Fruit fly (Drosophila melanogaster) whole organism, prepupa: ENCODE results near the gene SP1029.

Experiments used
- Blimp-1 ChIP-seq: fragments of 200-800 bp; sonication (Bioruptor generic); optimal IDR thresholded peaks from 3 replicates; lab custom pipeline; 2017; ENCODE audit warnings: missing biosample characterization, missing genetic modification characterization, mild to moderate bottlenecking, moderate library complexity, missing genetic modification reagents
- CG10631 ChIP-seq: fragments of 200-800 bp; sonication (Bioruptor generic); optimal IDR thresholded peaks from 2 replicates; lab custom pipeline; 2016; ENCODE audit warnings: missing biosample characterization, missing genetic modification characterization
- CG10669 ChIP-seq: fragments of 200-800 bp; sonication (Bioruptor generic); optimal IDR thresholded peaks from 3 replicates; lab custom pipeline; 2018; ENCODE audit warnings: missing biosample characterization, mild to moderate bottlenecking, missing genetic modification characterization, moderate library complexity
- CG11762 ChIP-seq: fragments of 200-800 bp; sonication (Bioruptor generic); optimal IDR thresholded peaks from 3 replicates; lab custom pipeline; 2016; ENCODE audit warnings: missing biosample characterization, missing genetic modification characterization; ENCODE audit not compliant: insufficient read depth
- CG15336 ChIP-seq: fragments of 200-800 bp; sonication (Bioruptor generic); IDR thresholded peaks from 2 replicates; pipeline ENCODE4 v1.3.6; 2022; ENCODE audit warnings: missing biosample characterization, missing genetic modification characterization
- CG1621 ChIP-seq: fragments of 200-800 bp; sonication (Bioruptor generic); optimal IDR thresholded peaks from 3 replicates; lab custom pipeline; 2018; ENCODE audit warnings: missing biosample characterization, mild to moderate bottlenecking, missing genetic modification characterization
- CG16779 ChIP-seq: fragments of 200-800 bp; sonication (Bioruptor generic); optimal IDR thresholded peaks from 3 replicates; lab custom pipeline; 2017; ENCODE audit warnings: missing biosample characterization, mild to moderate bottlenecking, missing genetic modification characterization
- CG3032 ChIP-seq: fragments of 200-800 bp; optimal IDR thresholded peaks from 2 replicates; lab custom pipeline; 2019; ENCODE audit warnings: missing biosample characterization, mild to moderate bottlenecking, missing genetic modification characterization, moderate library complexity
- CG31627 ChIP-seq: fragments of 200-800 bp; sonication (Bioruptor generic); optimal IDR thresholded peaks from 3 replicates; lab custom pipeline; 2016; ENCODE audit warnings: missing biosample characterization, missing genetic modification characterization
- CG32006 ChIP-seq: fragments of 200-800 bp; sonication (Bioruptor generic); optimal IDR thresholded peaks from 3 replicates; lab custom pipeline; 2017; ENCODE audit warnings: missing biosample characterization, mild to moderate bottlenecking, missing genetic modification characterization
- CG34406 ChIP-seq: fragments of 200-800 bp; sonication (Bioruptor generic); optimal IDR thresholded peaks from 3 replicates; lab custom pipeline; 2016; ENCODE audit warnings: missing biosample characterization, missing genetic modification characterization
- CG4318 ChIP-seq: fragments of 200-800 bp; sonication (Bioruptor generic); optimal IDR thresholded peaks from 3 replicates; lab custom pipeline; 2017; ENCODE audit warnings: missing biosample characterization, mild to moderate bottlenecking, missing genetic modification characterization
- CG6163 ChIP-seq: fragments of 200-800 bp; sonication (Bioruptor generic); IDR thresholded peaks from 3 replicates; pipeline ENCODE4 v1.3.6; 2022; ENCODE audit warnings: missing biosample characterization, missing genetic modification characterization
- CG6276 ChIP-seq: fragments of 200-800 bp; sonication (Bioruptor generic); optimal IDR thresholded peaks from 2 replicates; lab custom pipeline; 2017; ENCODE audit warnings: missing biosample characterization, mild to moderate bottlenecking, missing genetic modification characterization
- CG6792 ChIP-seq: fragments of 200-800 bp; sonication (Bioruptor generic); optimal IDR thresholded peaks from 3 replicates; lab custom pipeline; 2016; ENCODE audit warnings: missing biosample characterization, missing genetic modification characterization
- CG6808 ChIP-seq: fragments of 200-800 bp; sonication (Bioruptor generic); optimal IDR thresholded peaks from 3 replicates; lab custom pipeline; 2017; ENCODE audit warnings: missing biosample characterization, missing genetic modification characterization, mild to moderate bottlenecking, moderate library complexity, missing genetic modification reagents
- CG6854 ChIP-seq: fragments of 200-800 bp; sonication (Bioruptor generic); optimal IDR thresholded peaks from 2 replicates; lab custom pipeline; 2017; ENCODE audit warnings: missing biosample characterization, mild to moderate bottlenecking, missing genetic modification characterization
- CG8119 ChIP-seq: fragments of 200-800 bp; sonication (Bioruptor generic); IDR thresholded peaks from 3 replicates; pipeline ENCODE4 v1.3.6; 2022; ENCODE audit warnings: missing biosample characterization, missing genetic modification characterization
- CG8319 ChIP-seq: fragments of 200-800 bp; sonication (Bioruptor generic); optimal IDR thresholded peaks from 3 replicates; lab custom pipeline; 2016; ENCODE audit warnings: missing biosample characterization, missing genetic modification characterization
- CG8632 ChIP-seq: fragments of 200-800 bp; sonication (Bioruptor generic); optimal IDR thresholded peaks from 3 replicates; lab custom pipeline; 2016; ENCODE audit warnings: missing biosample characterization, missing genetic modification characterization
- CG9139 ChIP-seq: fragments of 200-800 bp; sonication (Bioruptor generic); optimal IDR thresholded peaks from 3 replicates; lab custom pipeline; 2017; ENCODE audit warnings: missing biosample characterization, mild to moderate bottlenecking, missing genetic modification characterization
- Eip75B ChIP-seq: fragments of 200-800 bp; sonication (Bioruptor generic); optimal IDR thresholded peaks from 3 replicates; lab custom pipeline; 2016; ENCODE audit warnings: missing biosample characterization, missing genetic modification characterization
- Eip78C ChIP-seq: fragments of 200-800 bp; sonication (Bioruptor generic); peaks from one replicate; lab custom pipeline; 2016; ENCODE audit warnings: missing biosample characterization, missing genetic modification characterization
- Eip93F ChIP-seq: fragments of 200-800 bp; sonication (Bioruptor generic); optimal IDR thresholded peaks from 2 replicates; lab custom pipeline; 2016; ENCODE audit warnings: missing biosample characterization, mild to moderate bottlenecking, missing genetic modification characterization
- Ets21C ChIP-seq: fragments of 200-800 bp; sonication (Bioruptor generic); optimal IDR thresholded peaks from 3 replicates; lab custom pipeline; 2016; ENCODE audit warnings: missing biosample characterization, missing genetic modification characterization
- Ets96B ChIP-seq: fragments of 200-800 bp; optimal IDR thresholded peaks from 2 replicates; lab custom pipeline; 2019; ENCODE audit warnings: missing biosample characterization, mild to moderate bottlenecking, missing genetic modification characterization, moderate library complexity
- Gug ChIP-seq: fragments of 200-800 bp; sonication (Bioruptor generic); IDR thresholded peaks from 2 replicates; pipeline ENCODE4 v1.3.6; 2022; ENCODE audit warnings: missing biosample characterization, missing genetic modification characterization
- Hr38 ChIP-seq: sonication (Bioruptor generic); optimal IDR thresholded peaks from 2 replicates; lab custom pipeline; 2016; ENCODE audit warnings: missing biosample characterization, missing genetic modification characterization
- Hr39 ChIP-seq: fragments of 200-800 bp; sonication (Bioruptor generic); optimal IDR thresholded peaks from 2 replicates; lab custom pipeline; 2016; ENCODE audit warnings: missing biosample characterization, missing genetic modification characterization
- Hr4 ChIP-seq: fragments of 200-800 bp; sonication (Bioruptor generic); optimal IDR thresholded peaks from 3 replicates; lab custom pipeline; 2016; ENCODE audit warnings: missing biosample characterization, missing genetic modification characterization
- Lpt ChIP-seq: fragments of 200-800 bp; sonication (Bioruptor generic); optimal IDR thresholded peaks from 3 replicates; lab custom pipeline; 2016; ENCODE audit warnings: missing biosample characterization, missing genetic modification characterization
- Met ChIP-seq: fragments of 200-800 bp; sonication (Bioruptor generic); optimal IDR thresholded peaks from 3 replicates; lab custom pipeline; 2016; ENCODE audit warnings: missing biosample characterization, missing genetic modification characterization
- Smox ChIP-seq: fragments of 200-800 bp; sonication (Bioruptor generic); optimal IDR thresholded peaks from 3 replicates; lab custom pipeline; 2016; ENCODE audit warnings: missing biosample characterization, missing genetic modification characterization
- Sox102F ChIP-seq: fragments of 200-800 bp; sonication (Bioruptor generic); optimal IDR thresholded peaks from 2 replicates; lab custom pipeline; 2016; ENCODE audit warnings: missing biosample characterization, mild to moderate bottlenecking, missing genetic modification characterization
- Sox14 ChIP-seq: fragments of 200-800 bp; sonication (Bioruptor generic); optimal IDR thresholded peaks from 3 replicates; lab custom pipeline; 2016; ENCODE audit warnings: missing biosample characterization, missing genetic modification characterization
- achi ChIP-seq: fragments of 200-800 bp; sonication (Bioruptor generic); optimal IDR thresholded peaks from 3 replicates; lab custom pipeline; 2016; ENCODE audit warnings: missing biosample characterization, missing genetic modification characterization
- acj6 ChIP-seq: fragments of 200-800 bp; sonication (Bioruptor generic); optimal IDR thresholded peaks from 3 replicates; lab custom pipeline; 2016; ENCODE audit warnings: missing biosample characterization, missing genetic modification characterization
- cyc ChIP-seq: fragments of 200-800 bp; sonication (Bioruptor generic); optimal IDR thresholded peaks from 3 replicates; lab custom pipeline; 2016; ENCODE audit warnings: missing biosample characterization, missing genetic modification characterization
- dac ChIP-seq: fragments of 200-800 bp; sonication (Bioruptor generic); optimal IDR thresholded peaks from 2 replicates; lab custom pipeline; 2017; ENCODE audit warnings: missing biosample characterization, mild to moderate bottlenecking, missing genetic modification characterization
- esn ChIP-seq: fragments of 200-800 bp; sonication (Bioruptor generic); optimal IDR thresholded peaks from 2 replicates; lab custom pipeline; 2016; ENCODE audit warnings: missing biosample characterization, mild to moderate bottlenecking, missing genetic modification characterization, moderate library complexity
- fd59A ChIP-seq: fragments of 200-800 bp; sonication (Bioruptor generic); optimal IDR thresholded peaks from 2 replicates; lab custom pipeline; 2017; ENCODE audit warnings: missing biosample characterization, mild to moderate bottlenecking, missing genetic modification characterization, missing genetic modification reagents
- net ChIP-seq: fragments of 200-800 bp; sonication (Bioruptor generic); optimal IDR thresholded peaks from 3 replicates; lab custom pipeline; 2016; ENCODE audit warnings: missing biosample characterization, missing genetic modification characterization
- pdm3 ChIP-seq: fragments of 200-800 bp; sonication (Bioruptor generic); optimal IDR thresholded peaks from 3 replicates; lab custom pipeline; 2016; ENCODE audit warnings: missing biosample characterization, missing genetic modification characterization
- salr ChIP-seq, 2 experiments: fragments of 200-800 bp; sonication (Bioruptor generic); optimal IDR thresholded peaks; 3 replicates each; lab custom pipeline; 2016 to 2018; ENCODE audit warnings: missing biosample characterization in 2 of 2, missing genetic modification characterization in 2 of 2, mild to moderate bottlenecking in 1 of 2
- spab ChIP-seq: fragments of 200-800 bp; sonication (Bioruptor generic); optimal IDR thresholded peaks from 2 replicates; lab custom pipeline; 2017; ENCODE audit warnings: missing biosample characterization, mild to moderate bottlenecking, missing genetic modification characterization, missing genetic modification reagents
- ss ChIP-seq, 2 experiments: fragments of 200-800 bp; sonication (Bioruptor generic); optimal IDR thresholded peaks; 2 replicates in 1 of 2; 3 replicates in 1 of 2; lab custom pipeline; 2017 to 2018; ENCODE audit warnings: mild to moderate bottlenecking in 2 of 2, missing biosample characterization in 2 of 2, missing genetic modification characterization in 2 of 2, moderate library complexity in 1 of 2
- topi ChIP-seq: fragments of 200-800 bp; sonication (Bioruptor generic); optimal IDR thresholded peaks from 3 replicates; lab custom pipeline; 2016; ENCODE audit warnings: missing biosample characterization, missing genetic modification characterization
- vri ChIP-seq: fragments of 200-800 bp; sonication (Bioruptor generic); optimal IDR thresholded peaks from 3 replicates; lab custom pipeline; 2016; ENCODE audit warnings: missing biosample characterization, mild to moderate bottlenecking, missing genetic modification characterization

Gene SP1029

dm6 chr3R:29277748-29278147 lies 27.5 kb upstream of the SP1029 start (continued):
- TF ChIP-seq CG8119 (GFP tag; lab: Robert Waterston, UW): peak; percentile 68
- peak; percentile 76 for TF ChIP-seq Eip75B (GFP tag; lab: Kevin White, UChicago)
- no peak for TF ChIP-seq CG6854 (GFP tag; lab: Kevin White, UChicago)
- no peak for TF ChIP-seq Blimp-1 (GFP tag; lab: Kevin White, UChicago)
- TF ChIP-seq Smox (GFP tag; lab: Kevin White, UChicago): peak; percentile 67
- peak; percentile 73 for TF ChIP-seq pdm3
- no peak for TF ChIP-seq dac (GFP tag; lab: Kevin White, UChicago)
- TF ChIP-seq Hr38: no peak
- peak; percentile 91 for TF ChIP-seq Ets96B (tag; lab: Kevin White, UChicago)
- peak; percentile 77 for TF ChIP-seq acj6 (GFP tag; lab: Kevin White, UChicago)
- peak; percentile 86 for TF ChIP-seq CG10631 (GFP tag; lab: Kevin White, UChicago)
- TF ChIP-seq CG1621 (tag; lab: Kevin White, UChicago): peak; percentile 70
- TF ChIP-seq cyc: peak; percentile 67
- TF ChIP-seq CG8632 (GFP tag; lab: Kevin White, UChicago): peak; percentile 64
- TF ChIP-seq Sox14 (GFP tag; lab: Kevin White, UChicago): peak; percentile 62
- TF ChIP-seq CG6808: peak; percentile 69
- peak; percentile 9 for TF ChIP-seq Eip93F
- TF ChIP-seq Sox102F (GFP tag; lab: Kevin White, UChicago): peak; percentile 64
- peak; percentile 49 for TF ChIP-seq CG31627 (GFP tag; lab: Kevin White, UChicago)
- TF ChIP-seq achi (GFP tag; lab: Kevin White, UChicago): peak; percentile 71
- peak; percentile 59 for TF ChIP-seq spab (GFP tag; lab: Kevin White, UChicago)
- peak; percentile 68 for TF ChIP-seq CG32006 (GFP tag; lab: Kevin White, UChicago)
- peak; percentile 84 for TF ChIP-seq CG10669 (GFP tag; lab: Kevin White, UChicago)
- TF ChIP-seq CG4318 (GFP tag; lab: Kevin White, UChicago): peak; percentile 36

- TF ChIP-seq CG15336: no peak
- peak; percentile 84 for TF ChIP-seq vri (GFP tag; lab: Kevin White, UChicago)
- TF ChIP-seq acj6 (GFP tag; lab: Kevin White, UChicago): peak; percentile 86
- TF ChIP-seq cyc: peak; percentile 83
- no peak for TF ChIP-seq Hr38
- TF ChIP-seq net (GFP tag; lab: Kevin White, UChicago): peak; percentile 78
- TF ChIP-seq Gug (GFP tag; lab: Robert Waterston, UW): no peak
- TF ChIP-seq topi: peak; percentile 90
- peak; percentile 90 for TF ChIP-seq Sox14 (GFP tag; lab: Kevin White, UChicago)
- TF ChIP-seq Eip93F: peak; percentile 32
- TF ChIP-seq CG6854 (GFP tag; lab: Kevin White, UChicago): peak; percentile 50
- TF ChIP-seq CG9139 (GFP tag; lab: Kevin White, UChicago): peak; percentile 66
- peak; percentile 97 for TF ChIP-seq Eip78C
- TF ChIP-seq CG34406 (GFP tag; lab: Kevin White, UChicago): peak; percentile 79
- peak; percentile 83 for TF ChIP-seq pdm3
- TF ChIP-seq ss (GFP tag; optimal IDR thresholded peaks at IDR 0.05; lab: Kevin White, UChicago): peak; percentile 88 to 94
- peak; percentile 49 for TF ChIP-seq Hr4
- peak; percentile 91 for TF ChIP-seq CG3032 (tag; lab: Kevin White, UChicago)
- TF ChIP-seq achi (GFP tag; lab: Kevin White, UChicago): peak; percentile 73
- TF ChIP-seq Ets21C (GFP tag; lab: Kevin White, UChicago): peak; percentile 81
- TF ChIP-seq dac (GFP tag; lab: Kevin White, UChicago): no peak
- TF ChIP-seq CG6163: peak; percentile 89
- TF ChIP-seq CG11762 (GFP tag; lab: Kevin White, UChicago): peak; percentile 69
- peak; percentile 36 for TF ChIP-seq Lpt (GFP tag; lab: Kevin White, UChicago)
- TF ChIP-seq CG4318 (GFP tag; lab: Kevin White, UChicago): peak; percentile 24
- peak; percentile 91 for TF ChIP-seq esn (GFP tag; lab: Kevin White, UChicago)
- TF ChIP-seq CG31627 (GFP tag; lab: Kevin White, UChicago): peak; percentile 91
- TF ChIP-seq CG6792 (GFP tag; lab: Kevin White, UChicago): peak; percentile 83
- no peak for TF ChIP-seq CG6276 (GFP tag; lab: Kevin White, UChicago)
- peak; percentile 92 for TF ChIP-seq CG1621 (tag; lab: Kevin White, UChicago)
- peak; percentile 86 for TF ChIP-seq Eip75B (GFP tag; lab: Kevin White, UChicago)
- peak; percentile 57 to 87 for TF ChIP-seq salr (GFP tag; optimal IDR thresholded peaks at IDR 0.05; lab: Kevin White, UChicago)
- TF ChIP-seq Hr39 (GFP tag; lab: Kevin White, UChicago): peak; percentile 90
- TF ChIP-seq fd59A (GFP tag; lab: Kevin White, UChicago): peak; percentile 90
- TF ChIP-seq CG8319 (GFP tag; lab: Kevin White, UChicago): peak; percentile 64
- peak; percentile 92 for TF ChIP-seq Met
- TF ChIP-seq CG16779 (tag; lab: Kevin White, UChicago): peak; percentile 59
These were observed 26.8 kb upstream of the SP1029 start for dm6 chr3R:29277009-29277408.
